Fruit fly (Drosophila melanogaster): ENCODE measurements around the gene Ddrgk1.

Ddrgk1 gene

dm6 chr3R:21192267-21192666, 22.6 kb upstream of the Ddrgk1 start:
- TF ChIP-seq Hnf4 (GFP tag; optimal IDR thresholded peaks at IDR 0.05) = no peak
- no peak for TF ChIP-seq Abd-B (GFP tag; optimal IDR thresholded peaks at IDR 0.05)
- TF ChIP-seq Dfd (GFP tag; optimal IDR thresholded peaks at IDR 0.05) = no peak
- no peak for TF ChIP-seq CrebA (GFP tag; optimal IDR thresholded peaks at IDR 0.05; ENCODE audit: borderline replicate concordance)
- TF ChIP-seq sage (GFP tag; optimal IDR thresholded peaks at IDR 0.05) = no peak
- TF ChIP-seq Hr83 (GFP tag; optimal IDR thresholded peaks at IDR 0.05; ENCODE audit: poor library complexity, severe bottlenecking) = no peak
- no peak for TF ChIP-seq ey (GFP tag; optimal IDR thresholded peaks at IDR 0.05)
- no peak for TF ChIP-seq foxo (GFP tag; optimal IDR thresholded peaks at IDR 0.05)
- no peak for TF ChIP-seq rgr (GFP tag; optimal IDR thresholded peaks at IDR 0.05)
- no peak for TF ChIP-seq usp (GFP tag; optimal IDR thresholded peaks at IDR 0.05)
- no peak for TF ChIP-seq lola (GFP tag; optimal IDR thresholded peaks at IDR 0.05)
- TF ChIP-seq jim (GFP tag; optimal IDR thresholded peaks at IDR 0.05) = no peak
- TF ChIP-seq dmrt93B (GFP tag; optimal IDR thresholded peaks at IDR 0.05) = no peak

dm6 chr3R:21193742-21194141, 21.1 kb upstream of the Ddrgk1 start:
- no peak for TF ChIP-seq CrebA (GFP tag; optimal IDR thresholded peaks at IDR 0.05; ENCODE audit: borderline replicate concordance)
- no peak for TF ChIP-seq OdsH (GFP tag; optimal IDR thresholded peaks at IDR 0.05)
- TF ChIP-seq sv (GFP tag; optimal IDR thresholded peaks at IDR 0.05) = no peak
- no peak for TF ChIP-seq h (GFP tag; optimal IDR thresholded peaks at IDR 0.05)
- no peak for TF ChIP-seq HLH106 (tag; optimal IDR thresholded peaks at IDR 0.05)
- no peak for TF ChIP-seq Hr83 (GFP tag; optimal IDR thresholded peaks at IDR 0.05; ENCODE audit: poor library complexity, severe bottlenecking)
- TF ChIP-seq usp (GFP tag; optimal IDR thresholded peaks at IDR 0.05) = no peak
- no peak for TF ChIP-seq Jra (GFP tag; optimal IDR thresholded peaks at IDR 0.05)
- no peak for TF ChIP-seq fru (GFP tag; optimal IDR thresholded peaks at IDR 0.05)
- no peak for TF ChIP-seq ey (GFP tag; optimal IDR thresholded peaks at IDR 0.05)
- TF ChIP-seq Abd-B (GFP tag; optimal IDR thresholded peaks at IDR 0.05) = no peak
- no peak for TF ChIP-seq CG32264 (GFP tag; optimal IDR thresholded peaks at IDR 0.05)
- no peak for TF ChIP-seq sage (GFP tag; optimal IDR thresholded peaks at IDR 0.05)
- TF ChIP-seq CG9705 (GFP tag; optimal IDR thresholded peaks at IDR 0.05) = no peak
- no peak for TF ChIP-seq Sp1 (GFP tag; optimal IDR thresholded peaks at IDR 0.05)

- no peak for TF ChIP-seq Dif (GFP tag; optimal IDR thresholded peaks at IDR 0.05; ENCODE audit: partially characterized antibody)
- no peak for TF ChIP-seq CG9705 (GFP tag; optimal IDR thresholded peaks at IDR 0.05)
- TF ChIP-seq Hr78 (GFP tag; optimal IDR thresholded peaks at IDR 0.05) = no peak
- no peak for TF ChIP-seq Myc (optimal IDR thresholded peaks at IDR 0.05)
- peak; percentile 3 for TF ChIP-seq rgr (GFP tag; optimal IDR thresholded peaks at IDR 0.05)
- no peak for TF ChIP-seq pan (optimal IDR thresholded peaks at IDR 0.05)
- TF ChIP-seq dsf (GFP tag; optimal IDR thresholded peaks at IDR 0.05; ENCODE audit: borderline replicate concordance) = no peak
- TF ChIP-seq dl (GFP tag; optimal IDR thresholded peaks at IDR 0.05; ENCODE audit: insufficient read depth in 1 of 2, partially characterized antibody in 2 of 2) = no peak
- no peak for TF ChIP-seq dmrt93B (GFP tag; optimal IDR thresholded peaks at IDR 0.05)
- peak; percentile 18 for TF ChIP-seq h (GFP tag; optimal IDR thresholded peaks at IDR 0.05)
- TF ChIP-seq jim (GFP tag; optimal IDR thresholded peaks at IDR 0.05) = no peak
- TF ChIP-seq N (GFP tag; optimal IDR thresholded peaks at IDR 0.05) = no peak
- no peak for TF ChIP-seq Mio (GFP tag; optimal IDR thresholded peaks at IDR 0.05)
- no peak for TF ChIP-seq CrebA (GFP tag; optimal IDR thresholded peaks at IDR 0.05; ENCODE audit: borderline replicate concordance)
- TF ChIP-seq foxo (GFP tag; optimal IDR thresholded peaks at IDR 0.05) = peak in 1 of 2 experiments; percentile 32
- TF ChIP-seq lola (GFP tag; optimal IDR thresholded peaks at IDR 0.05) = no peak
- TF ChIP-seq woc (GFP tag; optimal IDR thresholded peaks at IDR 0.05) = no peak
- peak; percentile 10 for TF ChIP-seq br (GFP tag; optimal IDR thresholded peaks at IDR 0.05)
- no peak for TF ChIP-seq GATAd (GFP tag; optimal IDR thresholded peaks at IDR 0.05)
- peak; percentile 18 for TF ChIP-seq ey (GFP tag; optimal IDR thresholded peaks at IDR 0.05)
- TF ChIP-seq usp (GFP tag; optimal IDR thresholded peaks at IDR 0.05) = no peak
These were observed 19.5 kb upstream of the Ddrgk1 start for dm6 chr3R:21195210-21195967.

- TF ChIP-seq pan (optimal IDR thresholded peaks at IDR 0.05) (no peak), CG32264 (GFP tag; optimal IDR thresholded peaks at IDR 0.05) (no peak), N (GFP tag; optimal IDR thresholded peaks at IDR 0.05) (no peak), Hnf4 (GFP tag; optimal IDR thresholded peaks at IDR 0.05) (no peak), Jra (GFP tag; optimal IDR thresholded peaks at IDR 0.05) (no peak), br (GFP tag; optimal IDR thresholded peaks at IDR 0.05) (no peak), foxo (GFP tag; optimal IDR thresholded peaks at IDR 0.05) (no peak), Abd-B (GFP tag; optimal IDR thresholded peaks at IDR 0.05) (no peak), Dfd (GFP tag; optimal IDR thresholded peaks at IDR 0.05) (no peak), Myc (optimal IDR thresholded peaks at IDR 0.05) (no peak), CG9705 (GFP tag; optimal IDR thresholded peaks at IDR 0.05) (no peak), woc (GFP tag; optimal IDR thresholded peaks at IDR 0.05) (no peak)
These were observed 17.3 kb upstream of the Ddrgk1 start for dm6 chr3R:21197566-21197965.
